Fruit fly (Drosophila melanogaster) whole organism, prepupa: ENCODE results near the gene CG10286.

Source experiments
- CG10631 ChIP-seq: fragments of 200-800 bp; sonication (Bioruptor generic); optimal IDR thresholded peaks from 2 replicates; lab custom pipeline; 2016; ENCODE audit warnings: missing biosample characterization, missing genetic modification characterization
- CG10669 ChIP-seq: fragments of 200-800 bp; sonication (Bioruptor generic); optimal IDR thresholded peaks from 3 replicates; lab custom pipeline; 2018; ENCODE audit warnings: missing biosample characterization, mild to moderate bottlenecking, missing genetic modification characterization, moderate library complexity
- CG11762 ChIP-seq: fragments of 200-800 bp; sonication (Bioruptor generic); optimal IDR thresholded peaks from 3 replicates; lab custom pipeline; 2016; ENCODE audit warnings: missing biosample characterization, missing genetic modification characterization; ENCODE audit not compliant: insufficient read depth
- CG1621 ChIP-seq: fragments of 200-800 bp; sonication (Bioruptor generic); optimal IDR thresholded peaks from 3 replicates; lab custom pipeline; 2018; ENCODE audit warnings: missing biosample characterization, mild to moderate bottlenecking, missing genetic modification characterization
- CG16779 ChIP-seq: fragments of 200-800 bp; sonication (Bioruptor generic); optimal IDR thresholded peaks from 3 replicates; lab custom pipeline; 2017; ENCODE audit warnings: missing biosample characterization, mild to moderate bottlenecking, missing genetic modification characterization
- CG3032 ChIP-seq: fragments of 200-800 bp; optimal IDR thresholded peaks from 2 replicates; lab custom pipeline; 2019; ENCODE audit warnings: missing biosample characterization, mild to moderate bottlenecking, missing genetic modification characterization, moderate library complexity
- CG31627 ChIP-seq: fragments of 200-800 bp; sonication (Bioruptor generic); optimal IDR thresholded peaks from 3 replicates; lab custom pipeline; 2016; ENCODE audit warnings: missing biosample characterization, missing genetic modification characterization
- CG32006 ChIP-seq: fragments of 200-800 bp; sonication (Bioruptor generic); optimal IDR thresholded peaks from 3 replicates; lab custom pipeline; 2017; ENCODE audit warnings: missing biosample characterization, mild to moderate bottlenecking, missing genetic modification characterization
- CG34406 ChIP-seq: fragments of 200-800 bp; sonication (Bioruptor generic); optimal IDR thresholded peaks from 3 replicates; lab custom pipeline; 2016; ENCODE audit warnings: missing biosample characterization, missing genetic modification characterization
- CG6163 ChIP-seq: fragments of 200-800 bp; sonication (Bioruptor generic); IDR thresholded peaks from 3 replicates; pipeline ENCODE4 v1.3.6; 2022; ENCODE audit warnings: missing biosample characterization, missing genetic modification characterization
- CG6792 ChIP-seq: fragments of 200-800 bp; sonication (Bioruptor generic); optimal IDR thresholded peaks from 3 replicates; lab custom pipeline; 2016; ENCODE audit warnings: missing biosample characterization, missing genetic modification characterization
- CG6808 ChIP-seq: fragments of 200-800 bp; sonication (Bioruptor generic); optimal IDR thresholded peaks from 3 replicates; lab custom pipeline; 2017; ENCODE audit warnings: missing biosample characterization, missing genetic modification characterization, mild to moderate bottlenecking, moderate library complexity, missing genetic modification reagents
- CG6854 ChIP-seq: fragments of 200-800 bp; sonication (Bioruptor generic); optimal IDR thresholded peaks from 2 replicates; lab custom pipeline; 2017; ENCODE audit warnings: missing biosample characterization, mild to moderate bottlenecking, missing genetic modification characterization
- CG7368 ChIP-seq: fragments of 200-800 bp; sonication (Bioruptor generic); optimal IDR thresholded peaks from 3 replicates; lab custom pipeline; 2016; ENCODE audit warnings: missing biosample characterization, missing genetic modification characterization
- CG8119 ChIP-seq: fragments of 200-800 bp; sonication (Bioruptor generic); IDR thresholded peaks from 3 replicates; pipeline ENCODE4 v1.3.6; 2022; ENCODE audit warnings: missing biosample characterization, missing genetic modification characterization
- CG8319 ChIP-seq: fragments of 200-800 bp; sonication (Bioruptor generic); optimal IDR thresholded peaks from 3 replicates; lab custom pipeline; 2016; ENCODE audit warnings: missing biosample characterization, missing genetic modification characterization
- CG9139 ChIP-seq: fragments of 200-800 bp; sonication (Bioruptor generic); optimal IDR thresholded peaks from 3 replicates; lab custom pipeline; 2017; ENCODE audit warnings: missing biosample characterization, mild to moderate bottlenecking, missing genetic modification characterization
- Eip75B ChIP-seq: fragments of 200-800 bp; sonication (Bioruptor generic); optimal IDR thresholded peaks from 3 replicates; lab custom pipeline; 2016; ENCODE audit warnings: missing biosample characterization, missing genetic modification characterization
- Eip78C ChIP-seq: fragments of 200-800 bp; sonication (Bioruptor generic); peaks from one replicate; lab custom pipeline; 2016; ENCODE audit warnings: missing biosample characterization, missing genetic modification characterization
- Ets21C ChIP-seq: fragments of 200-800 bp; sonication (Bioruptor generic); optimal IDR thresholded peaks from 3 replicates; lab custom pipeline; 2016; ENCODE audit warnings: missing biosample characterization, missing genetic modification characterization
- Ets96B ChIP-seq: fragments of 200-800 bp; optimal IDR thresholded peaks from 2 replicates; lab custom pipeline; 2019; ENCODE audit warnings: missing biosample characterization, mild to moderate bottlenecking, missing genetic modification characterization, moderate library complexity
- Hr39 ChIP-seq: fragments of 200-800 bp; sonication (Bioruptor generic); optimal IDR thresholded peaks from 2 replicates; lab custom pipeline; 2016; ENCODE audit warnings: missing biosample characterization, missing genetic modification characterization
- Met ChIP-seq: fragments of 200-800 bp; sonication (Bioruptor generic); optimal IDR thresholded peaks from 3 replicates; lab custom pipeline; 2016; ENCODE audit warnings: missing biosample characterization, missing genetic modification characterization
- OdsH ChIP-seq: fragments of 200-800 bp; sonication (Bioruptor generic); optimal IDR thresholded peaks from 3 replicates; lab custom pipeline; 2016; ENCODE audit warnings: missing biosample characterization, missing genetic modification characterization
- Smox ChIP-seq: fragments of 200-800 bp; sonication (Bioruptor generic); optimal IDR thresholded peaks from 3 replicates; lab custom pipeline; 2016; ENCODE audit warnings: missing biosample characterization, missing genetic modification characterization
- Sox102F ChIP-seq: fragments of 200-800 bp; sonication (Bioruptor generic); optimal IDR thresholded peaks from 2 replicates; lab custom pipeline; 2016; ENCODE audit warnings: missing biosample characterization, mild to moderate bottlenecking, missing genetic modification characterization
- Sox14 ChIP-seq: fragments of 200-800 bp; sonication (Bioruptor generic); optimal IDR thresholded peaks from 3 replicates; lab custom pipeline; 2016; ENCODE audit warnings: missing biosample characterization, missing genetic modification characterization
- acj6 ChIP-seq: fragments of 200-800 bp; sonication (Bioruptor generic); optimal IDR thresholded peaks from 3 replicates; lab custom pipeline; 2016; ENCODE audit warnings: missing biosample characterization, missing genetic modification characterization
- cyc ChIP-seq: fragments of 200-800 bp; sonication (Bioruptor generic); optimal IDR thresholded peaks from 3 replicates; lab custom pipeline; 2016; ENCODE audit warnings: missing biosample characterization, missing genetic modification characterization
- dac ChIP-seq: fragments of 200-800 bp; sonication (Bioruptor generic); optimal IDR thresholded peaks from 2 replicates; lab custom pipeline; 2017; ENCODE audit warnings: missing biosample characterization, mild to moderate bottlenecking, missing genetic modification characterization
- dsx ChIP-seq: fragments of 200-800 bp; optimal IDR thresholded peaks from 3 replicates; lab custom pipeline; 2019; ENCODE audit warnings: missing biosample characterization, mild to moderate bottlenecking, missing genetic modification characterization, moderate library complexity; ENCODE audit not compliant: poor library complexity, severe bottlenecking
- eg ChIP-seq: fragments of 200-800 bp; sonication (Bioruptor generic); IDR thresholded peaks from 3 replicates; pipeline ENCODE4 v1.3.6; 2022; ENCODE audit warnings: missing biosample characterization, missing genetic modification characterization
- esn ChIP-seq: fragments of 200-800 bp; sonication (Bioruptor generic); optimal IDR thresholded peaks from 2 replicates; lab custom pipeline; 2016; ENCODE audit warnings: missing biosample characterization, mild to moderate bottlenecking, missing genetic modification characterization, moderate library complexity
- fkh ChIP-seq: fragments of 200-800 bp; sonication (Bioruptor generic); optimal IDR thresholded peaks from 3 replicates; lab custom pipeline; 2017; ENCODE audit warnings: missing biosample characterization, mild to moderate bottlenecking, missing genetic modification characterization, moderate library complexity
- lz ChIP-seq: fragments of 200-800 bp; sonication (Bioruptor generic); optimal IDR thresholded peaks from 3 replicates; lab custom pipeline; 2016; ENCODE audit warnings: missing biosample characterization, missing genetic modification characterization
- pdm3 ChIP-seq: fragments of 200-800 bp; sonication (Bioruptor generic); optimal IDR thresholded peaks from 3 replicates; lab custom pipeline; 2016; ENCODE audit warnings: missing biosample characterization, missing genetic modification characterization
- salr ChIP-seq, 2 experiments: fragments of 200-800 bp; sonication (Bioruptor generic); optimal IDR thresholded peaks; 3 replicates each; lab custom pipeline; 2016 to 2018; ENCODE audit warnings: missing biosample characterization in 2 of 2, missing genetic modification characterization in 2 of 2, mild to moderate bottlenecking in 1 of 2
- spab ChIP-seq: fragments of 200-800 bp; sonication (Bioruptor generic); optimal IDR thresholded peaks from 2 replicates; lab custom pipeline; 2017; ENCODE audit warnings: missing biosample characterization, mild to moderate bottlenecking, missing genetic modification characterization, missing genetic modification reagents
- ss ChIP-seq, 2 experiments: fragments of 200-800 bp; sonication (Bioruptor generic); optimal IDR thresholded peaks; 2 replicates in 1 of 2; 3 replicates in 1 of 2; lab custom pipeline; 2017 to 2018; ENCODE audit warnings: mild to moderate bottlenecking in 2 of 2, missing biosample characterization in 2 of 2, missing genetic modification characterization in 2 of 2, moderate library complexity in 1 of 2
- svp ChIP-seq: fragments of 200-800 bp; sonication (Bioruptor generic); peaks from one replicate; lab custom pipeline; 2016; ENCODE audit warnings: missing biosample characterization, missing genetic modification characterization
- topi ChIP-seq: fragments of 200-800 bp; sonication (Bioruptor generic); optimal IDR thresholded peaks from 3 replicates; lab custom pipeline; 2016; ENCODE audit warnings: missing biosample characterization, missing genetic modification characterization
- vri ChIP-seq: fragments of 200-800 bp; sonication (Bioruptor generic); optimal IDR thresholded peaks from 3 replicates; lab custom pipeline; 2016; ENCODE audit warnings: missing biosample characterization, mild to moderate bottlenecking, missing genetic modification characterization

The CG10286 gene

dm6 chr3R:6400710-6401521 lies 32.2 kb downstream of the CG10286 start:
- peak; percentile 76 for TF ChIP-seq CG6854
- TF ChIP-seq vri (GFP tag; lab: Kevin White, UChicago): peak; percentile 5
- no peak for TF ChIP-seq Ets96B (tag; lab: Kevin White, UChicago)
- no peak for TF ChIP-seq Met (GFP tag; lab: Kevin White, UChicago)
- TF ChIP-seq salr (GFP tag; optimal IDR thresholded peaks at IDR 0.05; lab: Kevin White, UChicago): no peak
- TF ChIP-seq Sox14: peak; percentile 26
- TF ChIP-seq ss (GFP tag; optimal IDR thresholded peaks at IDR 0.05; lab: Kevin White, UChicago): peak in 1 of 2 experiments; percentile 7
- TF ChIP-seq fkh (GFP tag; lab: Kevin White, UChicago): peak; percentile 78
- no peak for TF ChIP-seq CG6792 (GFP tag; lab: Kevin White, UChicago)

DNA sequence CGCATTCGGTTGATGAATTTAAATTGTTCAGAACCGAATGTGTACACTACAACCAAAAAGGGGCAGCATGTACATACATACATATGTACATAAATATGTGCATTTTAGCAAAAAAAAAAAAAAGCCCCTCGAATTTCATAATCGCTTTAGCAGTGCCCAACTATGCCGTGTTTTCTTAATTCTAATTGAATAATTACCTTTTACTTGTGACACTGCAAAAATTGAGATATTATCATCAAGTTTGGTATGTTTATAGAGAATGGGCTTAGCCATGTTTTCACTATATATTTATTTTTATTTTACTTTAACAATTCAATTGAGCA lies 32.7 kb downstream of the CG10286 start:
- TF ChIP-seq Smox (GFP tag; lab: Kevin White, UChicago) (peak; percentile 57), Eip78C (GFP tag; lab: Kevin White, UChicago) (peak; percentile 55), topi (GFP tag; lab: Kevin White, UChicago) (peak; percentile 62), pdm3 (GFP tag; lab: Kevin White, UChicago) (no peak), OdsH (GFP tag; lab: Kevin White, UChicago) (peak; percentile 6), CG1621 (no peak), CG6163 (GFP tag; lab: Robert Waterston, UW) (no peak), lz (peak; percentile 49), dac (no peak), svp (GFP tag; lab: Kevin White, UChicago) (peak; percentile 81), CG32006 (GFP tag; lab: Kevin White, UChicago) (peak; percentile 44), acj6 (GFP tag; lab: Kevin White, UChicago) (peak; percentile 17), CG31627 (peak; percentile 52), Sox102F (GFP tag; lab: Kevin White, UChicago) (peak; percentile 43), Ets21C (GFP tag; lab: Kevin White, UChicago) (peak; percentile 36), esn (peak; percentile 55), CG8319 (GFP tag; lab: Kevin White, UChicago) (no peak), CG34406 (GFP tag; lab: Kevin White, UChicago) (peak; percentile 19), Met (GFP tag; lab: Kevin White, UChicago) (peak; percentile 74), CG8119 (GFP tag; lab: Robert Waterston, UW) (no peak), CG10631 (GFP tag; lab: Kevin White, UChicago) (peak; percentile 14), cyc (peak; percentile 50), Hr39 (GFP tag; lab: Kevin White, UChicago) (peak; percentile 60), CG16779 (tag; lab: Kevin White, UChicago) (no peak), eg (GFP tag; lab: Robert Waterston, UW) (0 out of 3 replicates have a peak, but pooled peaks have one; percentile 25), CG10669 (GFP tag; lab: Kevin White, UChicago) (no peak), Eip75B (no peak)

DNA sequence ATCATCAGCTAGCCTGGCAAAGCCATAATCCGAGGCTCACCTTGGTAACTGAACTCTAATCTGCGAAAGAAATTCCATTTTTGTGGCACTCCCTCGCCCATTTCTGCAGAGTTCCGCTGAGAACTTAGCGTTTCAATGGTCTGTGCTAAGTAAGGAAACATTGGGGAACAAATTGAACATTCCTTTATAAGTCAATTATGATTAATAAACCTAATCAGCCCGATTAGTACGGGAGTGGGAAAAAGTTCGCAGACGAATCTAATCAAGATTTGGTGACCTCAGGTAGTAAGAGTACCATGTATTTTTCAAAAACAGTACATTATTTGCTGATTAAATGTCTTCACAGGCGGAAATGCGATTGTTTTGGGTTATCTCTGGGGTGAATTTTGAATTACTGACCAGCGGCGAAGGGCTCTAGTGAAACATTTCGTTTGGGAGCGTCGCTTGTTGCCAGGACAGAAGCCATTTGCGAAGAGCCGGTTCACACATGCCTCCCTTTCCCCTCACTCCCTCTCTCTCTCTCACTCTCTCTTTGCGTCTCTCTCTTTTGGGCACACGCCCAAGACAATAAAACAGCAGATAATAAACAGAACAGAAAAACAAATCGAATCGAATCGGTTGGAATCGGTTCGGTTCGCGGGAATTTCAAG lies 33.9 kb downstream of the CG10286 start:
- TF ChIP-seq CG3032 (tag; lab: Kevin White, UChicago) (no peak), CG1621 (peak; percentile 6), Sox102F (GFP tag; lab: Kevin White, UChicago) (peak; percentile 0), dsx (GFP tag; lab: Kevin White, UChicago) (peak; percentile 21), CG32006 (GFP tag; lab: Kevin White, UChicago) (no peak), CG8119 (GFP tag; lab: Robert Waterston, UW) (0 out of 3 replicates have a peak, but pooled peaks have one; percentile 18), spab (GFP tag; lab: Kevin White, UChicago) (peak; percentile 15), CG6163 (GFP tag; lab: Robert Waterston, UW) (peak; percentile 46; the same call in 1 of the 3 replicates), fkh (GFP tag; lab: Kevin White, UChicago) (peak; percentile 28), Eip78C (GFP tag; lab: Kevin White, UChicago) (peak; percentile 29), CG7368 (GFP tag; lab: Kevin White, UChicago) (no peak), CG10669 (GFP tag; lab: Kevin White, UChicago) (no peak), svp (GFP tag; lab: Kevin White, UChicago) (peak; percentile 95), CG9139 (peak; percentile 15), eg (GFP tag; lab: Robert Waterston, UW) (0 out of 3 replicates have a peak, but pooled peaks have one; percentile 28), ss (GFP tag; optimal IDR thresholded peaks at IDR 0.05; lab: Kevin White, UChicago) (peak; percentile 33 to 52), CG6854 (peak; percentile 44), CG11762 (no peak), CG6808 (peak; percentile 10)
